Worm (Caenorhabditis elegans): Measurements from ENCODE around the gene F58F12.1.

The F58F12.1 gene

ce11 chrII:6346551-6347079 lies 36.8 kb upstream of the F58F12.1 start (continued):
- peak; percentile 32; the same call in 1 of the 2 replicates for TF ChIP-seq ceh-88 (GFP tag; IDR thresholded peaks at IDR 0.05)
- peak; percentile 4 for TF ChIP-seq snpc-4 (tag; optimal IDR thresholded peaks at IDR 0.05)
- TF ChIP-seq tbx-2 (tag; optimal IDR thresholded peaks at IDR 0.05): no peak
- TF ChIP-seq fkh-10 (GFP tag; optimal IDR thresholded peaks at IDR 0.05): no peak
- TF ChIP-seq nhr-11 (tag; optimal IDR thresholded peaks at IDR 0.05): no peak
- TF ChIP-seq hlh-4 (tag; optimal IDR thresholded peaks at IDR 0.05): no peak
- TF ChIP-seq elt-3 (tag; optimal IDR thresholded peaks at IDR 0.05): peak in 2 of 6 experiments; percentile 12 to 75
- TF ChIP-seq swsn-7 (tag; optimal IDR thresholded peaks at IDR 0.05): peak; percentile 33
- TF ChIP-seq mep-1 (tag; optimal IDR thresholded peaks at IDR 0.05): peak; percentile 63
- TF ChIP-seq C16A3.4 (tag; optimal IDR thresholded peaks at IDR 0.05): peak; percentile 68
- TF ChIP-seq tlp-1 (tag; optimal IDR thresholded peaks at IDR 0.05): no peak
- no peak for TF ChIP-seq lin-15B (tag; optimal IDR thresholded peaks at IDR 0.05)
- no peak for TF ChIP-seq F16B12.6 (tag; optimal IDR thresholded peaks at IDR 0.05)
- TF ChIP-seq ceh-82 (tag; optimal IDR thresholded peaks at IDR 0.05): no peak
- no peak for TF ChIP-seq unc-30 (tag; optimal IDR thresholded peaks at IDR 0.05)
- peak; percentile 68 for TF ChIP-seq pax-3 (tag; optimal IDR thresholded peaks at IDR 0.05)
- TF ChIP-seq nhr-76 (tag; optimal IDR thresholded peaks at IDR 0.05): no peak
- no peak for TF ChIP-seq egl-27 (tag; optimal IDR thresholded peaks at IDR 0.05)
- no peak for TF ChIP-seq isw-1 (GFP tag; IDR thresholded peaks at IDR 0.05)
- no peak for TF ChIP-seq ets-5 (GFP tag; IDR thresholded peaks at IDR 0.05)
- TF ChIP-seq unc-98 (GFP tag; IDR thresholded peaks at IDR 0.05): 0 out of 2 replicates have a peak, but pooled peaks have one; percentile 6
- TF ChIP-seq lin-35 (GFP tag; optimal IDR thresholded peaks at IDR 0.05): peak in 1 of 2 experiments; percentile 66
- no peak for TF ChIP-seq unc-130 (tag; optimal IDR thresholded peaks at IDR 0.05)
- peak; percentile 48 for TF ChIP-seq lir-3 (tag; optimal IDR thresholded peaks at IDR 0.05; ENCODE audit: poor library complexity)
- TF ChIP-seq ztf-11 (tag; optimal IDR thresholded peaks at IDR 0.05): no peak
- TF ChIP-seq dpl-1 (GFP tag; optimal IDR thresholded peaks at IDR 0.05): peak in 2 of 3 experiments; percentile 24 to 33
- TF ChIP-seq mef-2 (tag; optimal IDR thresholded peaks at IDR 0.05): no peak
- TF ChIP-seq aly-2 (tag; optimal IDR thresholded peaks at IDR 0.05): no peak
- no peak for TF ChIP-seq unc-62 (GFP tag; optimal IDR thresholded peaks at IDR 0.05)
- peak; percentile 61 for TF ChIP-seq nhr-47 (tag; optimal IDR thresholded peaks at IDR 0.05)
- TF ChIP-seq snu-23 (GFP tag; optimal IDR thresholded peaks at IDR 0.05): peak; percentile 70
- TF ChIP-seq nhr-84 (tag; optimal IDR thresholded peaks at IDR 0.05): no peak
- TF ChIP-seq rnt-1 (tag; optimal IDR thresholded peaks at IDR 0.05): no peak
- no peak for TF ChIP-seq pag-3 (tag; optimal IDR thresholded peaks at IDR 0.05; ENCODE audit: borderline replicate concordance, insufficient read depth)
- peak; percentile 63 for TF ChIP-seq zip-4 (GFP tag; optimal IDR thresholded peaks at IDR 0.05)
- TF ChIP-seq unc-86 (tag; optimal IDR thresholded peaks at IDR 0.05): no peak
- TF ChIP-seq mab-9 (GFP tag; IDR thresholded peaks at IDR 0.05): no peak
- no peak for TF ChIP-seq ceh-90 (tag; optimal IDR thresholded peaks at IDR 0.05)
- peak; percentile 83 for TF ChIP-seq nhr-71 (tag; optimal IDR thresholded peaks at IDR 0.05)
- TF ChIP-seq pqm-1 (tag; optimal IDR thresholded peaks at IDR 0.05): no peak
- no peak for TF ChIP-seq sup-37 (GFP tag; optimal IDR thresholded peaks at IDR 0.05)
- TF ChIP-seq fkh-4 (tag; optimal IDR thresholded peaks at IDR 0.05; ENCODE audit: borderline replicate concordance): no peak
- TF ChIP-seq C34B4.2 (tag; optimal IDR thresholded peaks at IDR 0.05): no peak
- no peak for TF ChIP-seq hlh-17 (GFP tag; optimal IDR thresholded peaks at IDR 0.05; ENCODE audit: borderline replicate concordance)
- TF ChIP-seq aha-1 (tag; optimal IDR thresholded peaks at IDR 0.05): no peak
- no peak for TF ChIP-seq vab-15 (tag; optimal IDR thresholded peaks at IDR 0.05)
- TF ChIP-seq Y116A8C.19 (tag; optimal IDR thresholded peaks at IDR 0.05; ENCODE audit: borderline replicate concordance): no peak

Data from whole organism, L1 larva.